Worm (Caenorhabditis elegans) whole organism, L4 larva: ENCODE results near the gene pdr-1.

Source experiments
- F10B5.3 ChIP-seq: sonication (generic microtip); optimal IDR thresholded peaks from 2 replicates; lab custom pipeline; 2016; ENCODE audit warnings: mild to moderate bottlenecking, missing genetic modification characterization, missing compliant biosample characterization
- F37D6.2 ChIP-seq: sonication (generic microtip); optimal IDR thresholded peaks from 2 replicates; lab custom pipeline; 2016; ENCODE audit warnings: mild to moderate bottlenecking, missing genetic modification characterization, missing compliant biosample characterization
- F49E8.2 ChIP-seq: sonication (generic microtip); optimal IDR thresholded peaks from 2 replicates; lab custom pipeline; 2016; ENCODE audit warnings: missing compliant biosample characterization, mild to moderate bottlenecking, missing genetic modification characterization, borderline replicate concordance
- T20F7.1 ChIP-seq: fragments of 200-800 bp; sonication (Bioruptor generic); optimal IDR thresholded peaks from 2 replicates; lab custom pipeline; 2018; ENCODE audit warnings: mild to moderate bottlenecking, missing genetic modification characterization, missing compliant biosample characterization
- Y75B8A.6 ChIP-seq: fragments of 200-800 bp; sonication (Bioruptor generic); IDR thresholded peaks from 2 replicates; pipeline ENCODE4 v1.3.6; 2022; ENCODE audit warnings: missing genetic modification reagents, missing genetic modification characterization, missing compliant biosample characterization
- ZK337.2 ChIP-seq: fragments of 200-800 bp; sonication (Bioruptor generic); IDR thresholded peaks from 2 replicates; pipeline ENCODE4 v1.3.6; 2022; ENCODE audit warnings: missing genetic modification reagents, missing genetic modification characterization, missing compliant biosample characterization
- ZK546.5 ChIP-seq, 2 experiments: sonication (generic microtip); optimal IDR thresholded peaks; 2 replicates each; lab custom pipeline; 2017; ENCODE audit warnings: missing biosample characterization in 2 of 2, missing genetic modification characterization in 2 of 2
- aha-1 ChIP-seq: fragments of 150-350 bp; peaks from one replicate; lab custom pipeline; 2014; ENCODE audit warnings: missing biosample characterization, missing genetic modification characterization
- ceh-20 ChIP-seq: fragments of 200-800 bp; sonication (Bioruptor generic); IDR thresholded peaks from 2 replicates; pipeline ENCODE4 v1.3.6; 2022; ENCODE audit warnings: missing genetic modification reagents, missing genetic modification characterization, missing compliant biosample characterization
- ceh-44 ChIP-seq: fragments of 200-800 bp; sonication (Bioruptor generic); IDR thresholded peaks from 2 replicates; pipeline ENCODE4 v1.3.6; 2022; ENCODE audit warnings: missing genetic modification reagents, missing genetic modification characterization, missing compliant biosample characterization
- ces-1 ChIP-seq: fragments of 150-350 bp; sonication (generic microtip); optimal IDR thresholded peaks from 4 replicates; lab custom pipeline; 2014; ENCODE audit warnings: missing biosample characterization, missing genetic modification reagents, missing genetic modification characterization
- cey-2 ChIP-seq: sonication (generic microtip); optimal IDR thresholded peaks from 3 replicates; lab custom pipeline; 2017; ENCODE audit warnings: missing genetic modification characterization, mild to moderate bottlenecking, missing compliant biosample characterization, antibody characterized with exemption, borderline replicate concordance; ENCODE audit not compliant: insufficient read depth
- ctbp-1 ChIP-seq: fragments of 200-800 bp; sonication (Bioruptor generic); IDR thresholded peaks from 2 replicates; pipeline ENCODE4 v1.3.6; 2022; ENCODE audit warnings: missing genetic modification reagents, missing genetic modification characterization, missing compliant biosample characterization
- daf-12 ChIP-seq: fragments of 150-350 bp; optimal IDR thresholded peaks from 2 replicates; lab custom pipeline; 2014; ENCODE audit warnings: missing biosample characterization, missing genetic modification reagents, missing genetic modification characterization
- daf-16 ChIP-seq, 3 experiments: sonication (generic microtip); optimal IDR thresholded peaks; 2 replicates each; lab custom pipeline; 2016 to 2017; ENCODE audit warnings: missing genetic modification characterization in 3 of 3, missing genetic modification reagents in 3 of 3, mild to moderate bottlenecking in 2 of 3, missing compliant biosample characterization in 2 of 3, missing biosample characterization in 1 of 3, moderate library complexity in 1 of 3
- daf-19 ChIP-seq: fragments of 200-800 bp; sonication (Bioruptor generic); conservative IDR thresholded peaks from 2 replicates; pipeline ENCODE4 v1.3.6; 2022; ENCODE audit warnings: missing genetic modification characterization, missing compliant biosample characterization
- dmd-8 ChIP-seq: fragments of 200-800 bp; sonication (Bioruptor generic); IDR thresholded peaks from 2 replicates; pipeline ENCODE4 v1.3.6; 2022; ENCODE audit warnings: missing genetic modification characterization, missing compliant biosample characterization
- egl-43 ChIP-seq: fragments of 200-800 bp; sonication (Bioruptor generic); IDR thresholded peaks from 2 replicates; pipeline ENCODE4 v1.3.6; 2022; ENCODE audit warnings: missing genetic modification reagents, missing genetic modification characterization, missing compliant biosample characterization
- fos-1 ChIP-seq: fragments of 150-350 bp; optimal IDR thresholded peaks from 2 replicates; lab custom pipeline; 2014; ENCODE audit warnings: missing biosample characterization, missing genetic modification characterization
- gei-8 ChIP-seq: fragments of 200-800 bp; sonication (Bioruptor generic); optimal IDR thresholded peaks from 2 replicates; lab custom pipeline; 2018; ENCODE audit warnings: mild to moderate bottlenecking, missing genetic modification characterization, missing compliant biosample characterization
- hif-1 ChIP-seq, 2 experiments: sonication (generic microtip); optimal IDR thresholded peaks; 2 replicates each; lab custom pipeline; 2016 to 2017; ENCODE audit warnings: missing compliant biosample characterization in 2 of 2, missing genetic modification characterization in 2 of 2, missing genetic modification reagents in 2 of 2, missing genotype in 2 of 2, mild to moderate bottlenecking in 1 of 2
- hlh-11 ChIP-seq: fragments of 200-800 bp; sonication (Bioruptor generic); optimal IDR thresholded peaks from 2 replicates; lab custom pipeline; 2018; ENCODE audit warnings: mild to moderate bottlenecking, missing genetic modification characterization, missing compliant biosample characterization
- hlh-30 ChIP-seq: sonication (generic microtip); optimal IDR thresholded peaks from 2 replicates; lab custom pipeline; 2017; ENCODE audit warnings: antibody characterized with exemption, mild to moderate bottlenecking, missing genetic modification characterization, missing compliant biosample characterization; ENCODE audit not compliant: insufficient read depth
- lim-7 ChIP-seq: fragments of 200-800 bp; sonication (Bioruptor generic); IDR thresholded peaks from 2 replicates; pipeline ENCODE4 v1.3.6; 2022; ENCODE audit warnings: missing genetic modification characterization, missing compliant biosample characterization
- lin-1 ChIP-seq: fragments of 200-800 bp; sonication (Bioruptor generic); IDR thresholded peaks from 2 replicates; pipeline ENCODE4 v1.3.6; 2022; ENCODE audit warnings: missing genetic modification reagents, missing genetic modification characterization, missing compliant biosample characterization
- lin-29 ChIP-seq: fragments of 200-800 bp; sonication (Bioruptor generic); IDR thresholded peaks from 2 replicates; pipeline ENCODE4 v1.3.6; 2022; ENCODE audit warnings: missing genetic modification reagents, missing genetic modification characterization, missing compliant biosample characterization
- lsy-2 ChIP-seq, 2 experiments: fragments of 150-350 bp in 1 of 2; sonication (generic microtip) in 1 of 2; optimal IDR thresholded peaks; 2 replicates each; lab custom pipeline; 2014 to 2017; ENCODE audit warnings: missing biosample characterization in 2 of 2, missing genetic modification characterization in 2 of 2
- madf-9 ChIP-seq: fragments of 200-800 bp; sonication (Bioruptor generic); conservative IDR thresholded peaks from 2 replicates; pipeline ENCODE4 v1.3.6; 2022; ENCODE audit warnings: missing genetic modification reagents, missing genetic modification characterization, missing compliant biosample characterization
- mdl-1 ChIP-seq, 2 experiments: fragments of 150-350 bp in 1 of 2; sonication (generic microtip) in 1 of 2; optimal IDR thresholded peaks; 2 replicates each; lab custom pipeline; 2014 to 2017; ENCODE audit warnings: missing biosample characterization in 2 of 2, missing genetic modification characterization in 2 of 2
- mdt-29 ChIP-seq: fragments of 200-800 bp; sonication (Bioruptor generic); IDR thresholded peaks from 2 replicates; pipeline ENCODE4 v1.3.6; 2022; ENCODE audit warnings: missing genetic modification reagents, missing genetic modification characterization, missing compliant biosample characterization
- mep-1 ChIP-seq: fragments of 150-350 bp; sonication (generic microtip); optimal IDR thresholded peaks from 3 replicates; lab custom pipeline; 2014; ENCODE audit warnings: missing biosample characterization, missing genetic modification characterization
- mes-2 ChIP-seq: sonication (generic microtip); optimal IDR thresholded peaks from 2 replicates; lab custom pipeline; 2016; ENCODE audit warnings: missing genotype, mild to moderate bottlenecking, missing genetic modification characterization, missing compliant biosample characterization; ENCODE audit not compliant: poor library complexity, severe bottlenecking
- mxl-2 ChIP-seq: fragments of 200-800 bp; sonication (Bioruptor generic); conservative IDR thresholded peaks from 2 replicates; pipeline ENCODE4 v1.3.6; 2022; ENCODE audit warnings: missing genetic modification reagents, missing genetic modification characterization, missing compliant biosample characterization
- nhr-10 ChIP-seq: fragments of 150-350 bp; optimal IDR thresholded peaks from 2 replicates; lab custom pipeline; 2014; ENCODE audit warnings: missing biosample characterization, missing genetic modification characterization
- nhr-102 ChIP-seq: sonication (generic microtip); optimal IDR thresholded peaks from 2 replicates; lab custom pipeline; 2016; ENCODE audit warnings: mild to moderate bottlenecking, missing genetic modification characterization, moderate library complexity, missing compliant biosample characterization
- nhr-237 ChIP-seq: sonication (generic microtip); optimal IDR thresholded peaks from 2 replicates; lab custom pipeline; 2017; ENCODE audit warnings: missing biosample characterization, missing genetic modification characterization
- nhr-28 ChIP-seq: fragments of 150-350 bp; optimal IDR thresholded peaks from 2 replicates; lab custom pipeline; 2014; ENCODE audit warnings: missing biosample characterization, missing genetic modification characterization
- nhr-41 ChIP-seq: fragments of 200-800 bp; sonication (Bioruptor generic); IDR thresholded peaks from 2 replicates; pipeline ENCODE4 v1.3.6; 2022; ENCODE audit warnings: missing genetic modification reagents, missing genetic modification characterization, missing compliant biosample characterization
- nhr-42 ChIP-seq: fragments of 200-800 bp; sonication (Bioruptor generic); IDR thresholded peaks from 2 replicates; pipeline ENCODE4 v1.3.6; 2022; ENCODE audit warnings: missing genetic modification characterization, missing compliant biosample characterization
- nhr-76 ChIP-seq: fragments of 150-350 bp; optimal IDR thresholded peaks from 2 replicates; lab custom pipeline; 2014; ENCODE audit warnings: missing biosample characterization, missing genetic modification characterization
- saeg-2 ChIP-seq: fragments of 200-800 bp; sonication (Bioruptor generic); IDR thresholded peaks from 2 replicates; pipeline ENCODE4 v1.3.6; 2022; ENCODE audit warnings: missing genetic modification reagents, missing genetic modification characterization, missing compliant biosample characterization
- set-16 ChIP-seq: fragments of 200-800 bp; sonication (Bioruptor generic); IDR thresholded peaks from 2 replicates; pipeline ENCODE4 v1.3.6; 2022; ENCODE audit warnings: missing genetic modification reagents, missing genetic modification characterization, missing compliant biosample characterization
- skn-1 ChIP-seq: fragments of 150-350 bp; optimal IDR thresholded peaks from 2 replicates; lab custom pipeline; 2014; ENCODE audit warnings: missing biosample characterization, missing genetic modification characterization
- snpc-1.2 ChIP-seq: fragments of 200-800 bp; sonication (Bioruptor generic); IDR thresholded peaks from 2 replicates; pipeline ENCODE4 v1.3.6; 2022; ENCODE audit warnings: missing genetic modification reagents, missing genetic modification characterization, missing compliant biosample characterization
- tra-1 ChIP-seq: fragments of 200-800 bp; sonication (Bioruptor generic); IDR thresholded peaks from 2 replicates; pipeline ENCODE4 v1.3.6; 2022; ENCODE audit warnings: missing genetic modification reagents, missing genetic modification characterization, missing compliant biosample characterization
- unc-130 ChIP-seq: sonication (generic microtip); optimal IDR thresholded peaks from 2 replicates; lab custom pipeline; 2016; ENCODE audit warnings: missing genetic modification reagents, missing genetic modification characterization, missing compliant biosample characterization
- vab-7 ChIP-seq: fragments of 200-800 bp; sonication (Bioruptor generic); IDR thresholded peaks from 2 replicates; pipeline ENCODE4 v1.3.6; 2022; ENCODE audit warnings: missing genetic modification reagents, missing genetic modification characterization, missing compliant biosample characterization
- zag-1 ChIP-seq: fragments of 150-350 bp; optimal IDR thresholded peaks from 2 replicates; lab custom pipeline; 2014; ENCODE audit warnings: missing biosample characterization, missing genetic modification characterization
- zip-11 ChIP-seq: fragments of 200-800 bp; sonication (Bioruptor generic); IDR thresholded peaks from 2 replicates; pipeline ENCODE4 v1.3.6; 2022; ENCODE audit warnings: missing genetic modification characterization, missing compliant biosample characterization
- ztf-7 ChIP-seq: fragments of 150-350 bp; optimal IDR thresholded peaks from 2 replicates; lab custom pipeline; 2014; ENCODE audit warnings: missing biosample characterization, missing genetic modification characterization

Gene pdr-1

DNA sequence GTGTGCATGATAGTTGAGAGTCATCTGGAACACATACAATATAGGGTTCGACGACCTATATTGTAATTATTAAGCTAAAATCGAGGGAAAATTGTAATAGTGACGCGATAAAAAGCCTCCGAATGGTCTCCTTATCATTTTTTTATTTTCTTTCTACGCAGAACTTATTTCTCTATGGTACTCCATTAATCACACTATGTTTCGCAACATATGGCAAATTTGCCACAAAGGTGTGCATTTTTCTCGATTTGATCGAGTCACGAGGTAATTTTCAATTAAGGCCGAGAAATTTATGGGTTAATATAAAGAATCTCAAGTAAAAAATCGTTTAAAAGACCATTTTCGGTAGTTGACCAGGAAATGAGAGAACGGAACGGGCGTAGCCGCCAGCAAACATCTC, 9.3 kb upstream of the pdr-1 start, which contains the start of gene dbn-1 (continued):
- TF ChIP-seq zag-1 (no peak), tra-1 (GFP tag; lab: Robert Waterston, UW) (no peak), nhr-41 (GFP tag; lab: Robert Waterston, UW) (no peak), saeg-2 (GFP tag; lab: Robert Waterston, UW) (no peak), T20F7.1 (GFP tag; lab: Kevin White, UChicago) (no peak), hif-1 (tag; optimal IDR thresholded peaks at IDR 0.05; lab: Kevin White, UChicago) (no peak), nhr-28 (tag; lab: Kevin White, UChicago) (peak; percentile 70), daf-19 (no peak), fos-1 (no peak), madf-9 (GFP tag; lab: Robert Waterston, UW) (no peak), daf-12 (tag; lab: Kevin White, UChicago) (no peak), nhr-10 (tag; lab: Kevin White, UChicago) (no peak), set-16 (GFP tag; lab: Robert Waterston, UW) (no peak), ceh-20 (no peak), hlh-11 (tag; lab: Kevin White, UChicago) (peak; percentile 56), gei-8 (GFP tag; lab: Kevin White, UChicago) (no peak), egl-43 (GFP tag; lab: Robert Waterston, UW) (no peak), ZK337.2 (GFP tag; lab: Robert Waterston, UW) (no peak), vab-7 (GFP tag; lab: Robert Waterston, UW) (no peak), mep-1 (tag; lab: Kevin White, UChicago) (peak; percentile 37), unc-130 (GFP tag; lab: Kevin White, UChicago) (no peak), mdl-1 (tag; optimal IDR thresholded peaks at IDR 0.05; lab: Kevin White, UChicago) (no peak), daf-16 (GFP tag; optimal IDR thresholded peaks at IDR 0.05; lab: Kevin White, UChicago) (no peak), daf-16 (tag; optimal IDR thresholded peaks at IDR 0.05; lab: Kevin White, UChicago) (peak; percentile 45), ZK546.5 (tag; optimal IDR thresholded peaks at IDR 0.05; lab: Kevin White, UChicago) (no peak), lim-7 (no peak), skn-1 (tag; lab: Kevin White, UChicago) (no peak), zip-11 (GFP tag; lab: Robert Waterston, UW) (no peak), nhr-102 (tag; lab: Kevin White, UChicago) (no peak), nhr-237 (tag; lab: Kevin White, UChicago) (no peak), F37D6.2 (no peak), lin-1 (GFP tag; lab: Robert Waterston, UW) (no peak), nhr-42 (GFP tag; lab: Robert Waterston, UW) (no peak), cey-2 (tag; lab: Kevin White, UChicago) (no peak), Y75B8A.6 (GFP tag; lab: Robert Waterston, UW) (no peak), lsy-2 (tag; optimal IDR thresholded peaks at IDR 0.05; lab: Kevin White, UChicago) (peak in 1 of 2 experiments; percentile 37), mxl-2 (GFP tag; lab: Robert Waterston, UW) (no peak), F49E8.2 (tag; lab: Kevin White, UChicago) (no peak), mes-2 (no peak), F10B5.3 (tag; lab: Kevin White, UChicago) (no peak), aha-1 (tag; lab: Kevin White, UChicago) (peak; percentile 91), dmd-8 (GFP tag; lab: Robert Waterston, UW) (no peak), lin-29 (GFP tag; lab: Robert Waterston, UW) (no peak), mdt-29 (no peak), nhr-76 (tag; lab: Kevin White, UChicago) (no peak), snpc-1.2 (no peak), ztf-7 (tag; lab: Kevin White, UChicago) (no peak), hlh-30 (tag; lab: Kevin White, UChicago) (peak; percentile 58), ctbp-1 (GFP tag; lab: Robert Waterston, UW) (no peak), ceh-44 (GFP tag; lab: Robert Waterston, UW) (no peak), ces-1 (GFP tag; lab: Kevin White, UChicago) (no peak)
